Fruit fly (Drosophila melanogaster) S2 (cell line): ENCODE measurements around the gene CG43061.
"Not testable (repeated sequence)": the region's sequence is repeated elsewhere in the genome, so short reads cannot be mapped to it uniquely, and the experiment has no call there.

Source experiments
- CG8478 ChIP-seq: fragments of >200 bp; optimal IDR thresholded peaks from 2 replicates; lab custom pipeline; 2018
- CTCF ChIP-seq, 2 experiments: fragments of >200 bp; optimal IDR thresholded peaks; 2 replicates each; lab custom pipeline; 2018

DNA sequence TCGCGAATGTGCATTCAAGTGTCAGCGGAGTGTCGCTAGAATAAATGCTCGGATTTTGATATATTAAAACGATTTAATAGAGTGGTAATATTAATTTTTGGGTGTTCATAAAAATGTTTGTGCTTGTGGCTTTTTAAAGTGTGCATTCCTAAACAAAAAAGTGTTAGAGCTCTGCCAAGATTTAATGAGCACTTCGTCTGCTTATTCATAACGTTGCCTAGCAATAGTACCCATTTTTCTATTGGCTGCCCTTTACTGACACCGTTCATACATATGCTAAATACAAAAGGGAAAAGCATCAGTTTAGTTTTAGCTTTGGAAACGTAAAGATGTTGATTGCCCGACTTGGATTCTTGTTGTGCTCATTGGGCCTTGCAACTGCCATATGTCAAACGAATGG lies at the start of gene CG43061:
- TF ChIP-seq CG8478; CTCF (optimal IDR thresholded peaks at IDR 0.05; lab: Kevin White, UChicago): not testable (repeated sequence)
